Worm (Caenorhabditis elegans) whole organism, L4 larva: ENCODE measurements around the gene K09E9.1.

Experiments
- D1046.2 ChIP-seq: fragments of 200-800 bp; sonication (Bioruptor generic); IDR thresholded peaks from 2 replicates; pipeline ENCODE4 v1.3.6; 2022; ENCODE audit warnings: missing genetic modification characterization, missing compliant biosample characterization
- F37D6.2 ChIP-seq: sonication (generic microtip); optimal IDR thresholded peaks from 2 replicates; lab custom pipeline; 2016; ENCODE audit warnings: mild to moderate bottlenecking, missing genetic modification characterization, missing compliant biosample characterization
- F44E2.7 ChIP-seq: fragments of 200-800 bp; sonication (Bioruptor generic); IDR thresholded peaks from 2 replicates; pipeline ENCODE4 v2.1.2; 2022; ENCODE audit warnings: missing genetic modification characterization, missing compliant biosample characterization
- T20F7.1 ChIP-seq: fragments of 200-800 bp; sonication (Bioruptor generic); optimal IDR thresholded peaks from 2 replicates; lab custom pipeline; 2018; ENCODE audit warnings: mild to moderate bottlenecking, missing genetic modification characterization, missing compliant biosample characterization
- T26A8.4 ChIP-seq: fragments of 200-800 bp; sonication (Bioruptor generic); IDR thresholded peaks from 2 replicates; pipeline ENCODE4 v1.3.6; 2022; ENCODE audit warnings: missing genetic modification characterization, missing compliant biosample characterization
- Y105C5A.15 ChIP-seq: fragments of 200-800 bp; sonication (Bioruptor generic); IDR thresholded peaks from 2 replicates; pipeline ENCODE4 v1.3.6; 2022; ENCODE audit warnings: missing genetic modification characterization, missing compliant biosample characterization
- Y75B8A.6 ChIP-seq: fragments of 200-800 bp; sonication (Bioruptor generic); IDR thresholded peaks from 2 replicates; pipeline ENCODE4 v1.3.6; 2022; ENCODE audit warnings: missing genetic modification reagents, missing genetic modification characterization, missing compliant biosample characterization
- ZK337.2 ChIP-seq: fragments of 200-800 bp; sonication (Bioruptor generic); IDR thresholded peaks from 2 replicates; pipeline ENCODE4 v1.3.6; 2022; ENCODE audit warnings: missing genetic modification reagents, missing genetic modification characterization, missing compliant biosample characterization
- aha-1 ChIP-seq: fragments of 150-350 bp; peaks from one replicate; lab custom pipeline; 2014; ENCODE audit warnings: missing biosample characterization, missing genetic modification characterization
- arid-1 ChIP-seq: fragments of 200-800 bp; sonication (Bioruptor generic); conservative IDR thresholded peaks from 2 replicates; pipeline ENCODE4 v1.3.6; 2022; ENCODE audit warnings: missing genetic modification reagents, missing genetic modification characterization, missing compliant biosample characterization
- cey-2 ChIP-seq: sonication (generic microtip); optimal IDR thresholded peaks from 3 replicates; lab custom pipeline; 2017; ENCODE audit warnings: missing genetic modification characterization, mild to moderate bottlenecking, missing compliant biosample characterization, antibody characterized with exemption, borderline replicate concordance; ENCODE audit not compliant: insufficient read depth
- daf-12 ChIP-seq: fragments of 150-350 bp; optimal IDR thresholded peaks from 2 replicates; lab custom pipeline; 2014; ENCODE audit warnings: missing biosample characterization, missing genetic modification reagents, missing genetic modification characterization
- daf-16 ChIP-seq, 3 experiments: sonication (generic microtip); optimal IDR thresholded peaks; 2 replicates each; lab custom pipeline; 2016 to 2017; ENCODE audit warnings: missing genetic modification characterization in 3 of 3, missing genetic modification reagents in 3 of 3, mild to moderate bottlenecking in 2 of 3, missing compliant biosample characterization in 2 of 3, missing biosample characterization in 1 of 3, moderate library complexity in 1 of 3
- daf-19 ChIP-seq: fragments of 200-800 bp; sonication (Bioruptor generic); conservative IDR thresholded peaks from 2 replicates; pipeline ENCODE4 v1.3.6; 2022; ENCODE audit warnings: missing genetic modification characterization, missing compliant biosample characterization
- dmd-6 ChIP-seq: fragments of 200-800 bp; sonication (Bioruptor generic); IDR thresholded peaks from 2 replicates; pipeline ENCODE4 v1.3.6; 2022; ENCODE audit warnings: missing genetic modification reagents, missing genetic modification characterization, missing compliant biosample characterization
- dmd-8 ChIP-seq: fragments of 200-800 bp; sonication (Bioruptor generic); IDR thresholded peaks from 2 replicates; pipeline ENCODE4 v1.3.6; 2022; ENCODE audit warnings: missing genetic modification characterization, missing compliant biosample characterization
- dmd-9 ChIP-seq: fragments of 200-800 bp; sonication (Bioruptor generic); IDR thresholded peaks from 2 replicates; pipeline ENCODE4 v1.3.6; 2022; ENCODE audit warnings: missing genetic modification reagents, missing genetic modification characterization, missing compliant biosample characterization
- duxl-1 ChIP-seq: sonication (generic microtip); optimal IDR thresholded peaks from 2 replicates; lab custom pipeline; 2016; ENCODE audit warnings: mild to moderate bottlenecking, missing genetic modification characterization, moderate library complexity, missing compliant biosample characterization; ENCODE audit not compliant: poor library complexity
- dve-1 ChIP-seq: sonication (generic microtip); optimal IDR thresholded peaks from 2 replicates; lab custom pipeline; 2017; ENCODE audit warnings: antibody characterized with exemption, mild to moderate bottlenecking, missing genetic modification characterization, missing compliant biosample characterization; ENCODE audit not compliant: insufficient read depth
- egl-27 ChIP-seq: sonication (generic microtip); optimal IDR thresholded peaks from 3 replicates; lab custom pipeline; 2017; ENCODE audit warnings: missing biosample characterization, missing genetic modification reagents, missing genetic modification characterization
- egl-43 ChIP-seq: fragments of 200-800 bp; sonication (Bioruptor generic); IDR thresholded peaks from 2 replicates; pipeline ENCODE4 v1.3.6; 2022; ENCODE audit warnings: missing genetic modification reagents, missing genetic modification characterization, missing compliant biosample characterization
- fkh-10 ChIP-seq: fragments of 150-350 bp; optimal IDR thresholded peaks from 2 replicates; lab custom pipeline; 2014; ENCODE audit warnings: missing biosample characterization, missing genetic modification reagents, missing genetic modification characterization
- fos-1 ChIP-seq: fragments of 150-350 bp; optimal IDR thresholded peaks from 2 replicates; lab custom pipeline; 2014; ENCODE audit warnings: missing biosample characterization, missing genetic modification characterization
- gei-8 ChIP-seq: fragments of 200-800 bp; sonication (Bioruptor generic); optimal IDR thresholded peaks from 2 replicates; lab custom pipeline; 2018; ENCODE audit warnings: mild to moderate bottlenecking, missing genetic modification characterization, missing compliant biosample characterization
- hif-1 ChIP-seq, 2 experiments: sonication (generic microtip); optimal IDR thresholded peaks; 2 replicates each; lab custom pipeline; 2016 to 2017; ENCODE audit warnings: missing compliant biosample characterization in 2 of 2, missing genetic modification characterization in 2 of 2, missing genetic modification reagents in 2 of 2, missing genotype in 2 of 2, mild to moderate bottlenecking in 1 of 2
- hlh-30 ChIP-seq: sonication (generic microtip); optimal IDR thresholded peaks from 2 replicates; lab custom pipeline; 2017; ENCODE audit warnings: antibody characterized with exemption, mild to moderate bottlenecking, missing genetic modification characterization, missing compliant biosample characterization; ENCODE audit not compliant: insufficient read depth
- jun-1 ChIP-seq: fragments of 150-350 bp; optimal IDR thresholded peaks from 2 replicates; lab custom pipeline; 2014; ENCODE audit warnings: missing biosample characterization, missing genetic modification reagents, missing genetic modification characterization
- lim-7 ChIP-seq: fragments of 200-800 bp; sonication (Bioruptor generic); IDR thresholded peaks from 2 replicates; pipeline ENCODE4 v1.3.6; 2022; ENCODE audit warnings: missing genetic modification characterization, missing compliant biosample characterization
- lin-15B ChIP-seq: fragments of 150-350 bp; sonication (generic microtip); optimal IDR thresholded peaks from 3 replicates; lab custom pipeline; 2014; ENCODE audit warnings: missing biosample characterization, missing genetic modification characterization
- lin-29 ChIP-seq: fragments of 200-800 bp; sonication (Bioruptor generic); IDR thresholded peaks from 2 replicates; pipeline ENCODE4 v1.3.6; 2022; ENCODE audit warnings: missing genetic modification reagents, missing genetic modification characterization, missing compliant biosample characterization
- lsy-2 ChIP-seq, 2 experiments: fragments of 150-350 bp in 1 of 2; sonication (generic microtip) in 1 of 2; optimal IDR thresholded peaks; 2 replicates each; lab custom pipeline; 2014 to 2017; ENCODE audit warnings: missing biosample characterization in 2 of 2, missing genetic modification characterization in 2 of 2
- mdl-1 ChIP-seq, 2 experiments: fragments of 150-350 bp in 1 of 2; sonication (generic microtip) in 1 of 2; optimal IDR thresholded peaks; 2 replicates each; lab custom pipeline; 2014 to 2017; ENCODE audit warnings: missing biosample characterization in 2 of 2, missing genetic modification characterization in 2 of 2
- mdt-29 ChIP-seq: fragments of 200-800 bp; sonication (Bioruptor generic); IDR thresholded peaks from 2 replicates; pipeline ENCODE4 v1.3.6; 2022; ENCODE audit warnings: missing genetic modification reagents, missing genetic modification characterization, missing compliant biosample characterization
- nhr-11 ChIP-seq: fragments of 150-350 bp; optimal IDR thresholded peaks from 2 replicates; lab custom pipeline; 2014; ENCODE audit warnings: missing biosample characterization, missing genetic modification characterization
- nhr-25 ChIP-seq: sonication (generic microtip); optimal IDR thresholded peaks from 2 replicates; lab custom pipeline; 2017; ENCODE audit warnings: missing genetic modification characterization, mild to moderate bottlenecking, missing compliant biosample characterization, antibody characterized with exemption, moderate library complexity, borderline replicate concordance; ENCODE audit not compliant: insufficient read depth
- nhr-28 ChIP-seq: fragments of 150-350 bp; optimal IDR thresholded peaks from 2 replicates; lab custom pipeline; 2014; ENCODE audit warnings: missing biosample characterization, missing genetic modification characterization
- nhr-6 ChIP-seq: fragments of 150-350 bp; optimal IDR thresholded peaks from 2 replicates; lab custom pipeline; 2014; ENCODE audit warnings: missing biosample characterization, missing genetic modification characterization
- php-3 ChIP-seq: fragments of 200-800 bp; sonication (Bioruptor generic); IDR thresholded peaks from 2 replicates; pipeline ENCODE4 v1.3.6; 2022; ENCODE audit warnings: missing genetic modification reagents, missing genetic modification characterization, missing compliant biosample characterization
- rbr-2 ChIP-seq: sonication (generic microtip); optimal IDR thresholded peaks from 2 replicates; lab custom pipeline; 2016; ENCODE audit warnings: missing genotype, missing genetic modification characterization, missing compliant biosample characterization
- sdz-12 ChIP-seq: fragments of 200-800 bp; sonication (Bioruptor generic); optimal IDR thresholded peaks from 2 replicates; lab custom pipeline; 2018; ENCODE audit warnings: mild to moderate bottlenecking, missing genetic modification characterization, missing compliant biosample characterization
- snpc-1.2 ChIP-seq: fragments of 200-800 bp; sonication (Bioruptor generic); IDR thresholded peaks from 2 replicates; pipeline ENCODE4 v1.3.6; 2022; ENCODE audit warnings: missing genetic modification reagents, missing genetic modification characterization, missing compliant biosample characterization
- spr-1 ChIP-seq: sonication (generic microtip); optimal IDR thresholded peaks from 2 replicates; lab custom pipeline; 2016; ENCODE audit warnings: mild to moderate bottlenecking, missing genetic modification characterization, missing compliant biosample characterization
- tag-97 ChIP-seq: fragments of 200-800 bp; sonication (Bioruptor generic); IDR thresholded peaks from 2 replicates; pipeline ENCODE4 v1.3.6; 2022; ENCODE audit warnings: missing genetic modification characterization, missing compliant biosample characterization
- unc-39 ChIP-seq: sonication (generic microtip); optimal IDR thresholded peaks from 2 replicates; lab custom pipeline; 2017; ENCODE audit warnings: missing biosample characterization, missing genetic modification characterization
- vab-7 ChIP-seq: fragments of 200-800 bp; sonication (Bioruptor generic); IDR thresholded peaks from 2 replicates; pipeline ENCODE4 v1.3.6; 2022; ENCODE audit warnings: missing genetic modification reagents, missing genetic modification characterization, missing compliant biosample characterization
- zip-11 ChIP-seq: fragments of 200-800 bp; sonication (Bioruptor generic); IDR thresholded peaks from 2 replicates; pipeline ENCODE4 v1.3.6; 2022; ENCODE audit warnings: missing genetic modification characterization, missing compliant biosample characterization
- ztf-11 ChIP-seq: fragments of 150-350 bp; optimal IDR thresholded peaks from 2 replicates; lab custom pipeline; 2014; ENCODE audit warnings: missing biosample characterization, missing genetic modification characterization
- ztf-7 ChIP-seq: fragments of 150-350 bp; optimal IDR thresholded peaks from 2 replicates; lab custom pipeline; 2014; ENCODE audit warnings: missing biosample characterization, missing genetic modification characterization

The K09E9.1 gene

DNA sequence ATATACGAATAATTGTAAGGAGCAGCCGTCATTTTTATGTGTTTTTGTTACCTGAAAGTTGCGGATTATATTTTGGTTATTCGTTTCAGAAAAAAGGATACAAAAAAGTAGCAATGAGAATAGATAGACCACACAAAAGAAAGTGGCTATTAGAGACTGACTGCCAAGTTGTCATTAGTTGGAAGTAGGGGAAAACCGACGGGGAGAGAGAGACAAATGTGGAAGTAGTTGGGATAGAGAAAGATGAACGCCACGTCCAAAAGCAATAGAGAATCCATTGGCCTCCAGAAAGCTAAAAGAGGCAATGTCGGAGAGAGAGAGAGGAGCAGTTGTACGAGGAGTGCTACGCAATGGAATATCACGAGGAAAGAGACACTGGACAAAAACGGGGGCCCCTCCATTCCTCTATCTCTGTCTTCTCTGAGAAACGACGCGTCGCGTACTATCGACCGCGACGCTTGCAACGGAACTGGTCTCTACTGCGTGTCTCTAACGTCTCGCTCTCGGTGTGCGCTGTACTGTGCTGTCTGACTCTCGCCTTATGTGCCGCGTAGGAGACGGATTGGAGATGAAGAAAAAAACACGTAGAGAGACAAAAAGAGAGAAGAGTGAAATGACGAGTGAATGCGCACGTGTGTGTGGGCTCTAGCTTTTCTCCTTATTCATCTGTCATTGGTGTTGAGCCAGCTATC lies 13.6 kb upstream of the K09E9.1 start, which contains the start of gene rab-14 (continued):
- TF ChIP-seq dmd-8 (0 out of 2 replicates have a peak, but pooled peaks have one; percentile 26), mdt-29 (GFP tag; lab: Robert Waterston, UW) (0 out of 2 replicates have a peak, but pooled peaks have one; percentile 21), sdz-12 (GFP tag; lab: Kevin White, UChicago) (no peak), cey-2 (tag; lab: Kevin White, UChicago) (no peak), lin-15B (tag; lab: Kevin White, UChicago) (no peak), dmd-6 (peak; percentile 76), aha-1 (tag; lab: Kevin White, UChicago) (peak; percentile 84), snpc-1.2 (no peak), duxl-1 (tag; lab: Kevin White, UChicago) (no peak), egl-43 (GFP tag; lab: Robert Waterston, UW) (peak; percentile 86), daf-19 (GFP tag; lab: Robert Waterston, UW) (no peak), lsy-2 (tag; optimal IDR thresholded peaks at IDR 0.05; lab: Kevin White, UChicago) (peak; percentile 58 to 69), fkh-10 (GFP tag; lab: Kevin White, UChicago) (peak; percentile 71), arid-1 (peak; percentile 57), daf-16 (GFP tag; optimal IDR thresholded peaks at IDR 0.05; lab: Kevin White, UChicago) (no peak), daf-16 (tag; optimal IDR thresholded peaks at IDR 0.05; lab: Kevin White, UChicago) (peak; percentile 19), Y75B8A.6 (GFP tag; lab: Robert Waterston, UW) (no peak), F37D6.2 (tag; lab: Kevin White, UChicago) (peak; percentile 61), dve-1 (tag; lab: Kevin White, UChicago) (peak; percentile 49), T26A8.4 (GFP tag; lab: Robert Waterston, UW) (0 out of 2 replicates have a peak, but pooled peaks have one; percentile 29), mdl-1 (tag; optimal IDR thresholded peaks at IDR 0.05; lab: Kevin White, UChicago) (peak; percentile 59 to 93), tag-97 (GFP tag; lab: Robert Waterston, UW) (no peak), nhr-6 (tag; lab: Kevin White, UChicago) (peak; percentile 61), hlh-30 (tag; lab: Kevin White, UChicago) (peak; percentile 87), rbr-2 (tag; lab: Kevin White, UChicago) (peak; percentile 76), fos-1 (no peak), spr-1 (tag; lab: Kevin White, UChicago) (no peak)
- TF ChIP-seq, all 104 proteins: peak for 38

DNA sequence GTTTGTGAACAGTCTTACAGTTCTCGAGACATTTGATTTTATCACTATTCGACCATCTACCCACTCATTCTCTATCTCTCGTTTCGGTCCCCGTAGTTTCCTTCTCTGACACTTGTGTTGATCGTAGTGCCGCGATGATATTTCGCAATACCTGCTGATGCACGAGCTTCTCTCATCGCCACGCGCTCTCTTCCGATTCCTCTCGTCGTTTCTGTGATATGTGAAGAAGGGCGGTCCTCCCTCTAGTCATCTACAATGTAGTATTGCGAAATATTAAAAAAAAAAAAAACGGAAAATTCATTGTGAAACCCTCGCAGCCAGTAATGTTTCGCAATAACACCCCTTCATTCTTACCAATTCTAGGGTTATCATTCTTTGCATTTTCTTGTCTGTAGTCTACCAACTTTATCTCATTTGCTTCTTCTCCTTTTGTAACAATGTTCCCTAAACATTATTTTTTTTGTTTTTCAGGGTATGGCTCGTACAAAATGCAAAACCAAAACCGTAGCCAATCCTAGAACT lies 12.7 kb upstream of the K09E9.1 start, which contains the start of gene nipi-3:
nipi-3 (plus strand) TSS at position 472 of the 522 bp plus-strand sequence.
- TF ChIP-seq Y105C5A.15 (no peak), ztf-11 (no peak), nhr-28 (peak; percentile 100), dmd-9 (no peak), T20F7.1 (peak; percentile 88), vab-7 (GFP tag; lab: Robert Waterston, UW) (no peak), nhr-11 (tag; lab: Kevin White, UChicago) (peak; percentile 98), jun-1 (peak; percentile 86), ztf-7 (tag; lab: Kevin White, UChicago) (peak; percentile 88), gei-8 (no peak), F44E2.7 (GFP tag; lab: Robert Waterston, UW) (no peak), nhr-25 (tag; lab: Kevin White, UChicago) (peak; percentile 84), ZK337.2 (GFP tag; lab: Robert Waterston, UW) (no peak), hif-1 (tag; optimal IDR thresholded peaks at IDR 0.05; lab: Kevin White, UChicago) (peak; percentile 11 to 87), php-3 (GFP tag; lab: Robert Waterston, UW) (peak; percentile 73; the same call in 1 of the 2 replicates), daf-12 (tag; lab: Kevin White, UChicago) (no peak), F37D6.2 (tag; lab: Kevin White, UChicago) (peak; percentile 88), D1046.2 (GFP tag; lab: Robert Waterston, UW) (peak; percentile 77; the same call in 1 of the 2 replicates), lin-29 (no peak; the same call in 1 of the 2 replicates), lim-7 (GFP tag; lab: Robert Waterston, UW) (no peak), egl-27 (tag; lab: Kevin White, UChicago) (no peak), zip-11 (GFP tag; lab: Robert Waterston, UW) (no peak), unc-39 (no peak), tag-97 (GFP tag; lab: Robert Waterston, UW) (no peak)
